Worm (Caenorhabditis elegans): ENCODE data around the gene mltn-13.

ce11 chrX:4397460-4397859, 50.7 kb downstream of the mltn-13 start:
- no peak for TF ChIP-seq nhr-76 (tag; optimal IDR thresholded peaks at IDR 0.05)
- TF ChIP-seq egl-27 (tag; optimal IDR thresholded peaks at IDR 0.05), result no peak
- no peak for TF ChIP-seq lsy-2 (tag; optimal IDR thresholded peaks at IDR 0.05)
- no peak for TF ChIP-seq ama-1 (optimal IDR thresholded peaks at IDR 0.05)
- no peak for TF ChIP-seq unc-62 (GFP tag; optimal IDR thresholded peaks at IDR 0.05)
- no peak for TF ChIP-seq lin-15B (tag; optimal IDR thresholded peaks at IDR 0.05)
- TF ChIP-seq ztf-11 (tag; optimal IDR thresholded peaks at IDR 0.05), result no peak
